Worm (Caenorhabditis elegans) whole organism, L4/young adult: Measurements from ENCODE around the gene ttc-7.

Experiments used
- W03F9.2 ChIP-seq: fragments of 150-350 bp; optimal IDR thresholded peaks from 2 replicates; lab custom pipeline; 2014; ENCODE audit warnings: missing biosample characterization, missing genetic modification characterization
- dao-5 ChIP-seq: sonication (generic microtip); optimal IDR thresholded peaks from 2 replicates; lab custom pipeline; 2016; ENCODE audit warnings: missing genotype, missing genetic modification characterization, moderate library complexity, missing compliant biosample characterization
- him-1 ChIP-seq: sonication (generic microtip); optimal IDR thresholded peaks from 2 replicates; lab custom pipeline; 2016; ENCODE audit warnings: missing genotype, missing genetic modification reagents, missing genetic modification characterization, missing compliant biosample characterization

DNA sequence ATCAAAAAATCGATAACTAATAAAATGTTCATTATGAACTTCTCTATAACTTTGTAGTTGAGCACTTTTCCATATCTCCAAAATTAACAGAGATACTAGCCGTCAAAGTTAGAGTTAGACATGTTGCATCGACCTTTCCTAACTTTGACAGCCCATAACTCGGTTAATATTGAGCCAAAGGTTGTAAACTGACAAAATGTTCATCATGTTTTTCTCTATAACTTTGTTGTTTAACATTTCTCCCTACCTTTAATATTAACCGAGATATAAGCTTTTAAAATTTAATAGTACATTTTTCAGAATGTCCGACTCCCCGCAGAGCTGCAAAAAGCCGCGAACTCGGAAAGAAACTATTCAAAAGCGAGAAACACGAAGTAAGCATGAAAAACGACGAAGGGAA lies 5.1 kb upstream of the ttc-7 start, which contains the start of gene hlh-33:
- TF ChIP-seq dao-5 (tag; lab: Kevin White, UChicago), result no peak
- no peak for TF ChIP-seq W03F9.2 (tag; lab: Kevin White, UChicago)
- no peak for TF ChIP-seq him-1 (tag; lab: Kevin White, UChicago)
